Worm (Caenorhabditis elegans) whole organism, L1 larva: Measurements from ENCODE around the gene Y116A8C.40.
A peak's percentile ranks its signal among the peaks of the same experiment; 100 is the strongest.

Experiments used
- C16A3.4 ChIP-seq: fragments of 150-350 bp; optimal IDR thresholded peaks from 2 replicates; lab custom pipeline; 2014; ENCODE audit warnings: missing biosample characterization, missing genetic modification characterization
- F16B12.6 ChIP-seq: fragments of 150-350 bp; optimal IDR thresholded peaks from 2 replicates; lab custom pipeline; 2014; ENCODE audit warnings: missing biosample characterization, missing genetic modification characterization
- blmp-1 ChIP-seq: fragments of 150-350 bp; optimal IDR thresholded peaks from 2 replicates; lab custom pipeline; 2014; ENCODE audit warnings: missing biosample characterization, missing genetic modification characterization
- ceh-82 ChIP-seq, 3 experiments: fragments of 150-350 bp in 1 of 3; sonication (generic microtip) in 2 of 3; optimal IDR thresholded peaks; 2 replicates each; lab custom pipeline; 2014 to 2017; ENCODE audit warnings: missing biosample characterization in 3 of 3, missing genetic modification characterization in 3 of 3
- ceh-88 ChIP-seq: fragments of 200-800 bp; sonication (Bioruptor generic); IDR thresholded peaks from 2 replicates; pipeline ENCODE4 v1.3.6; 2022; ENCODE audit warnings: missing genetic modification characterization, missing compliant biosample characterization
- ceh-90 ChIP-seq: sonication (generic microtip); optimal IDR thresholded peaks from 2 replicates; lab custom pipeline; 2016; ENCODE audit warnings: missing genetic modification characterization, missing compliant biosample characterization
- dpl-1 ChIP-seq, 3 experiments: fragments of 150-350 bp in 2 of 3; sonication (generic microtip) in 1 of 3; optimal IDR thresholded peaks; 2 replicates each; lab custom pipeline; 2014 to 2017; ENCODE audit warnings: missing biosample characterization in 3 of 3, missing genetic modification characterization in 3 of 3, missing genetic modification reagents in 3 of 3
- dsc-1 ChIP-seq: sonication (generic microtip); optimal IDR thresholded peaks from 2 replicates; lab custom pipeline; 2016; ENCODE audit warnings: mild to moderate bottlenecking, missing genetic modification characterization, missing compliant biosample characterization
- efl-1 ChIP-seq, 4 experiments: fragments of 150-350 bp; optimal IDR thresholded peaks in 3 of 4; peaks in 1 of 4; 1 replicate in 1 of 4; 2 replicates in 3 of 4; lab custom pipeline; 2014; ENCODE audit warnings: missing biosample characterization in 2 of 4, missing genetic modification characterization in 2 of 4, missing genetic modification reagents in 2 of 4
- egl-27 ChIP-seq, 2 experiments: fragments of 150-350 bp in 1 of 2; sonication (generic microtip); optimal IDR thresholded peaks; 3 replicates each; lab custom pipeline; 2017 to 2018; ENCODE audit warnings: missing biosample characterization in 2 of 2, missing genetic modification characterization in 2 of 2, missing genetic modification reagents in 2 of 2
- elt-2 ChIP-seq: sonication (generic microtip); optimal IDR thresholded peaks from 2 replicates; lab custom pipeline; 2016; ENCODE audit warnings: missing genetic modification characterization, mild to moderate bottlenecking, inconsistent platforms, missing compliant biosample characterization, missing genetic modification reagents
- ets-5 ChIP-seq: fragments of 200-800 bp; sonication (Bioruptor generic); IDR thresholded peaks from 2 replicates; pipeline ENCODE4 v1.3.6; 2022; ENCODE audit warnings: missing genetic modification characterization, missing compliant biosample characterization
- fkh-4 ChIP-seq: sonication (generic microtip); optimal IDR thresholded peaks from 2 replicates; lab custom pipeline; 2016; ENCODE audit warnings: missing compliant biosample characterization, missing genetic modification characterization, borderline replicate concordance
- lin-14 ChIP-seq: fragments of 200-800 bp; sonication (Bioruptor generic); optimal IDR thresholded peaks from 2 replicates; lab custom pipeline; 2018; ENCODE audit warnings: mild to moderate bottlenecking, missing genetic modification characterization, moderate library complexity, missing compliant biosample characterization
- lin-15B ChIP-seq: fragments of 150-350 bp; sonication (generic microtip); optimal IDR thresholded peaks from 3 replicates; lab custom pipeline; 2014; ENCODE audit warnings: missing biosample characterization, missing genetic modification characterization
- lin-35 ChIP-seq, 2 experiments: fragments of 150-350 bp; optimal IDR thresholded peaks; 2 replicates each; lab custom pipeline; 2014; ENCODE audit warnings: missing biosample characterization in 2 of 2, missing genetic modification characterization in 2 of 2, missing genetic modification reagents in 2 of 2
- lin-39 ChIP-seq: fragments of 150-350 bp; optimal IDR thresholded peaks from 2 replicates; lab custom pipeline; 2014; ENCODE audit warnings: missing biosample characterization, missing genetic modification reagents, missing genetic modification characterization
- lsy-2 ChIP-seq, 2 experiments: fragments of 150-350 bp; optimal IDR thresholded peaks; 2 replicates each; lab custom pipeline; 2014; ENCODE audit warnings: missing biosample characterization in 2 of 2, missing genetic modification characterization in 2 of 2
- mab-9 ChIP-seq: fragments of 200-800 bp; sonication (Bioruptor generic); IDR thresholded peaks from 2 replicates; pipeline ENCODE4 v1.3.6; 2022; ENCODE audit warnings: missing genetic modification reagents, missing genetic modification characterization, missing compliant biosample characterization
- mdl-1 ChIP-seq, 2 experiments: fragments of 150-350 bp; optimal IDR thresholded peaks; 2 replicates each; lab custom pipeline; 2014 to 2017; ENCODE audit warnings: missing biosample characterization in 2 of 2, missing genetic modification characterization in 2 of 2, inconsistent platforms in 1 of 2
- mep-1 ChIP-seq: fragments of 150-350 bp; optimal IDR thresholded peaks from 2 replicates; lab custom pipeline; 2014; ENCODE audit warnings: missing biosample characterization, missing genetic modification characterization
- nhr-11 ChIP-seq: fragments of 150-350 bp; optimal IDR thresholded peaks from 2 replicates; lab custom pipeline; 2014; ENCODE audit warnings: missing biosample characterization, missing genetic modification characterization
- nhr-12 ChIP-seq: sonication (generic microtip); optimal IDR thresholded peaks from 2 replicates; lab custom pipeline; 2017; ENCODE audit warnings: missing biosample characterization, missing genetic modification characterization
- nhr-20 ChIP-seq: sonication (generic microtip); optimal IDR thresholded peaks from 2 replicates; lab custom pipeline; 2016; ENCODE audit warnings: mild to moderate bottlenecking, missing genetic modification characterization, missing compliant biosample characterization
- nhr-47 ChIP-seq: sonication (generic microtip); optimal IDR thresholded peaks from 2 replicates; lab custom pipeline; 2016; ENCODE audit warnings: mild to moderate bottlenecking, missing genetic modification characterization, moderate library complexity, missing compliant biosample characterization
- nhr-71 ChIP-seq: sonication (generic microtip); optimal IDR thresholded peaks from 2 replicates; lab custom pipeline; 2016; ENCODE audit warnings: mild to moderate bottlenecking, missing genetic modification characterization, moderate library complexity, missing compliant biosample characterization
- nhr-90 ChIP-seq: sonication (generic microtip); optimal IDR thresholded peaks from 2 replicates; lab custom pipeline; 2016; ENCODE audit warnings: mild to moderate bottlenecking, missing genetic modification characterization, missing compliant biosample characterization; ENCODE audit not compliant: poor library complexity
- pag-3 ChIP-seq: sonication (generic microtip); optimal IDR thresholded peaks from 2 replicates; lab custom pipeline; 2017; ENCODE audit warnings: missing genetic modification characterization, mild to moderate bottlenecking, missing compliant biosample characterization, antibody characterized with exemption, borderline replicate concordance; ENCODE audit not compliant: insufficient read depth
- pax-3 ChIP-seq: fragments of 200-800 bp; sonication (Bioruptor generic); optimal IDR thresholded peaks from 2 replicates; lab custom pipeline; 2018; ENCODE audit warnings: mild to moderate bottlenecking, missing genetic modification characterization, moderate library complexity, missing compliant biosample characterization
- pqm-1 ChIP-seq: sonication (generic microtip); optimal IDR thresholded peaks from 3 replicates; lab custom pipeline; 2017; ENCODE audit warnings: missing biosample characterization, missing genetic modification characterization
- rnt-1 ChIP-seq: sonication (generic microtip); optimal IDR thresholded peaks from 2 replicates; lab custom pipeline; 2016; ENCODE audit warnings: mild to moderate bottlenecking, missing genetic modification characterization, moderate library complexity, missing compliant biosample characterization
- skn-1 ChIP-seq: fragments of 150-350 bp; optimal IDR thresholded peaks from 2 replicates; lab custom pipeline; 2014; ENCODE audit warnings: missing biosample characterization, missing genetic modification characterization
- snpc-4 ChIP-seq: fragments of 150-350 bp; optimal IDR thresholded peaks from 2 replicates; lab custom pipeline; 2014; ENCODE audit warnings: missing biosample characterization, missing genetic modification characterization
- snu-23 ChIP-seq: sonication (generic microtip); optimal IDR thresholded peaks from 2 replicates; lab custom pipeline; 2016; ENCODE audit warnings: missing genetic modification characterization, missing compliant biosample characterization
- sup-37 ChIP-seq: fragments of 200-800 bp; sonication (Bioruptor generic); optimal IDR thresholded peaks from 2 replicates; lab custom pipeline; 2018; ENCODE audit warnings: mild to moderate bottlenecking, missing genetic modification characterization, missing compliant biosample characterization
- swsn-7 ChIP-seq: sonication (generic microtip); optimal IDR thresholded peaks from 2 replicates; lab custom pipeline; 2016; ENCODE audit warnings: missing genetic modification characterization, missing compliant biosample characterization
- tbx-2 ChIP-seq: sonication (generic microtip); optimal IDR thresholded peaks from 2 replicates; lab custom pipeline; 2016; ENCODE audit warnings: missing genetic modification characterization, missing compliant biosample characterization
- unc-30 ChIP-seq: sonication (generic microtip); optimal IDR thresholded peaks from 2 replicates; lab custom pipeline; 2017; ENCODE audit warnings: missing biosample characterization, missing genetic modification characterization
- unc-98 ChIP-seq: fragments of 200-800 bp; sonication (Bioruptor generic); IDR thresholded peaks from 2 replicates; pipeline ENCODE4 v1.3.6; 2022; ENCODE audit warnings: missing genetic modification characterization, missing compliant biosample characterization
- xbp-1 ChIP-seq: sonication (generic microtip); optimal IDR thresholded peaks from 2 replicates; lab custom pipeline; 2016; ENCODE audit warnings: missing genetic modification characterization, missing compliant biosample characterization
- zag-1 ChIP-seq: fragments of 150-350 bp; optimal IDR thresholded peaks from 2 replicates; lab custom pipeline; 2014; ENCODE audit warnings: missing biosample characterization, missing genetic modification characterization
- ztf-4 ChIP-seq: fragments of 150-350 bp; optimal IDR thresholded peaks from 2 replicates; lab custom pipeline; 2014; ENCODE audit warnings: missing biosample characterization, missing genetic modification characterization

Y116A8C.40 gene

DNA sequence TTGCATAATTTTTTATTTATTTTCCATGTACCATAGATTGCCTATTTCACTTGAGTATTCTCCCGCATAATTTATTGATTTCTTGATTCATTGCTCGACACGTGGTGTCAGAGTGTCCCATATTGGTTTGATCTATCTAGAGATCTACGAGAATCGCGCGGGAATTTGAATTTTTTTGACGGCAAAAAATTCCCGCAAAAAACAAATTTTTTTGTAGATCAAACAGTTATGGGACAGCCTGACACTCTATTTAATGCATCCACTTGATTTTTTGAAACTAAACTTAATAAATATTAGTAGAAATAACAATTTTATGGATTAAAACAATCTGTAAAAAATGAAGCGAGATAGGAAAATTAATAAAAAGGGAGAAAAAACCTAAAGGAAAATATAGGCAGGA lies 24.8 kb downstream of the Y116A8C.40 start:
- TF ChIP-seq pqm-1 (tag; lab: Kevin White, UChicago) (no peak), nhr-12 (tag; lab: Kevin White, UChicago) (no peak), ceh-90 (tag; lab: Kevin White, UChicago) (no peak), nhr-71 (tag; lab: Kevin White, UChicago) (no peak), swsn-7 (tag; lab: Kevin White, UChicago) (no peak), unc-98 (no peak), rnt-1 (tag; lab: Kevin White, UChicago) (no peak), lin-35 (GFP tag; optimal IDR thresholded peaks at IDR 0.05; lab: Kevin White, UChicago) (no peak), dsc-1 (tag; lab: Kevin White, UChicago) (no peak), ets-5 (GFP tag; lab: Robert Waterston, UW) (no peak), ceh-88 (GFP tag; lab: Robert Waterston, UW) (no peak), pax-3 (tag; lab: Kevin White, UChicago) (no peak), sup-37 (no peak)

ce11 chrIV:17121058-17121773 lies 29.6 kb downstream of the Y116A8C.40 start:
- no peak for TF ChIP-seq unc-30
- no peak for TF ChIP-seq nhr-47 (tag; lab: Kevin White, UChicago)
- TF ChIP-seq C16A3.4 (tag; lab: Kevin White, UChicago), result no peak
- no peak for TF ChIP-seq lin-39 (tag; lab: Kevin White, UChicago)
- TF ChIP-seq nhr-11 (tag; lab: Kevin White, UChicago), result no peak
- peak in 1 of 2 experiments; percentile 16 for TF ChIP-seq efl-1 (optimal IDR thresholded peaks at IDR 0.05; lab: Kevin White, UChicago)
- TF ChIP-seq efl-1 (GFP tag; optimal IDR thresholded peaks at IDR 0.05 in 1 of 2; lab: Kevin White, UChicago), result peak in 1 of 2 experiments; percentile 74
- TF ChIP-seq, all 84 proteins: peak for 1

DNA sequence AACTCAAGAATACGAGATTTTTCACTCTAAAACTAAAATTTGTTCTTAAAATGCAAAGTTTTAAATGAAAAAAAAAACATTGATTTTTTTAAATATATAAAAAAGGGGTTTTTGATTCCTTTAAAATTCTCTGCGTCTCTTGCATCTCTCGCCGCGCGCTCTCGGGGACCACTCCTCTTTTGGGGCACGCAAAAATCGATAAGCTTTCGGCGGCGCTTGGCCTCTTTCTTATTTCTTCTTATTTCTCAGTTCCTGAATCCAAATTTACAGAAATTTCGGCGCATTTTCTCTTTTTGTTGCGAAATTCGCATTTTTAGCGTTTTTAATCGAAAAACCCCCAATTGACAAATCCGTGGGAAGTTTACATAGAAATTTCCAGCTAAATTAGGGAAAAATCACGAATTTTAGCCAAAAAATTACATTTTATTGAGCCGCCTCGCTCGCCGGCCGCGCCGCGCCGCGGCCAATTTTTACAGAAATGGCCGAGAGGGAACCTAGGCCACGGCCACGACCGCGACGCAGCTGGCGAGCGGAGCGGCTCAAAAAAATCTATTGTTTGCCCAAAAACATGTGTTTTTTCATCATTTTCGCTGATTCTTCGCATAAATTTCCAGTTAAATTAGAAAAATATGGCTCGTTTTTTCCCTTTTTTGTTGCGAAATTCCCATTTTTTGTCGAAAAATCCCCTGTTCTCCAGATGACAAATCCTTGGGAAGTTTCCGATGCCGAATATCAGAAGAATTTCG lies 31.6 kb downstream of the Y116A8C.40 start, which contains the start of gene itsn-1:
itsn-1 (plus strand) TSS at position 696 of the 746 bp plus-strand sequence.
- TF ChIP-seq pag-3 (no peak), unc-98 (0 out of 2 replicates have a peak, but pooled peaks have one; percentile 7), unc-30 (no peak), lin-14 (GFP tag; lab: Kevin White, UChicago) (peak; percentile 26), nhr-47 (tag; lab: Kevin White, UChicago) (no peak), zag-1 (tag; lab: Kevin White, UChicago) (no peak), snpc-4 (tag; lab: Kevin White, UChicago) (no peak)

- peak; percentile 33 for TF ChIP-seq C16A3.4 (tag; lab: Kevin White, UChicago)
- TF ChIP-seq fkh-4, result no peak
- TF ChIP-seq lsy-2 (tag; optimal IDR thresholded peaks at IDR 0.05; lab: Kevin White, UChicago), result peak in 1 of 2 experiments; percentile 52
- no peak for TF ChIP-seq egl-27 (tag; optimal IDR thresholded peaks at IDR 0.05; lab: Kevin White, UChicago)
- TF ChIP-seq xbp-1, result peak; percentile 0
- TF ChIP-seq rnt-1 (tag; lab: Kevin White, UChicago), result peak; percentile 60
- no peak for TF ChIP-seq mab-9
- TF ChIP-seq lin-15B (tag; lab: Kevin White, UChicago), result peak; percentile 7
- peak; percentile 17 to 51 for TF ChIP-seq lin-35 (GFP tag; optimal IDR thresholded peaks at IDR 0.05; lab: Kevin White, UChicago)
- peak; percentile 46 for TF ChIP-seq nhr-71 (tag; lab: Kevin White, UChicago)
- peak; percentile 14 to 48 (median 30) for TF ChIP-seq dpl-1 (GFP tag; optimal IDR thresholded peaks at IDR 0.05; lab: Kevin White, UChicago)
- peak; percentile 10 for TF ChIP-seq skn-1 (tag; lab: Kevin White, UChicago)
- peak; percentile 51 for TF ChIP-seq snu-23 (GFP tag; lab: Kevin White, UChicago)
- TF ChIP-seq ztf-4 (tag; lab: Kevin White, UChicago), result no peak
- TF ChIP-seq nhr-47 (tag; lab: Kevin White, UChicago), result peak; percentile 41
- peak in 1 of 2 experiments; percentile 17 for TF ChIP-seq mdl-1 (tag; optimal IDR thresholded peaks at IDR 0.05; lab: Kevin White, UChicago)
- TF ChIP-seq mep-1 (tag; lab: Kevin White, UChicago), result peak; percentile 18
- TF ChIP-seq sup-37, result no peak
- TF ChIP-seq efl-1 (optimal IDR thresholded peaks at IDR 0.05; lab: Kevin White, UChicago), result peak; percentile 42 to 48
- peak; percentile 39 to 91 for TF ChIP-seq efl-1 (GFP tag; optimal IDR thresholded peaks at IDR 0.05 in 1 of 2; lab: Kevin White, UChicago)
- no peak for TF ChIP-seq elt-2 (tag; lab: Kevin White, UChicago)
- TF ChIP-seq nhr-20, result peak; percentile 28
- peak in 2 of 3 experiments; percentile 16 to 43 for TF ChIP-seq ceh-82 (tag; optimal IDR thresholded peaks at IDR 0.05; lab: Kevin White, UChicago)
- peak; percentile 5 for TF ChIP-seq nhr-90
- peak; percentile 6 for TF ChIP-seq F16B12.6 (tag; lab: Kevin White, UChicago)
- TF ChIP-seq blmp-1 (tag; lab: Kevin White, UChicago), result peak; percentile 26
- peak; percentile 7 for TF ChIP-seq tbx-2 (tag; lab: Kevin White, UChicago)
Measured at ce11 chrIV:17118585-17118984, 32.2 kb downstream of the Y116A8C.40 start, which contains the start of gene uaf-2. Gene uaf-2 (minus strand): TSS chrIV:17118767.
